Worm (Caenorhabditis elegans): ENCODE measurements around the gene F42E11.3.
A peak's percentile ranks its signal among the peaks of the same experiment; 100 is the strongest.

F42E11.3 gene

ce11 chrX:11339375-11339924 lies 36.0 kb downstream of the F42E11.3 start, which contains the start of gene aco-1 (continued):
- TF ChIP-seq spr-3 (GFP tag; optimal IDR thresholded peaks at IDR 0.05) = no peak
- no peak for TF ChIP-seq F49E8.2 (tag; optimal IDR thresholded peaks at IDR 0.05; ENCODE audit: borderline replicate concordance)

DNA sequence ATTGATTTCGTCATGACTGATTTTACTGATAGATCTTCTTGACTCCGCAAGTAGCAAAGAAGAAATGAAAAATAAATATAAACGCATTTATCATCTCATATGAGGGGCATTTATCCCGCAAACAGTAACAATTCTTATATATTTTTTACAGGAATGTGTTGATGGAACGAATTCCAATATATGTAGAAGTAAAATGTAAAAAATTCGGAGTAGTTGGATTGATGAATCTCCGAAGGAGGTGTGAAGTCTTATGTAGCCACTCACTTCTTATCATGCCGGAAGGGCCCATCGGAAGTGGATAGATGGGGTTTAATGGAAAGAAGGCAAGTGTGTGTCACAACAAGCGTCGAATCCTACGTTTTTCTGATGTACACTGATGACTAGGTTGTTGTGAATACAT lies 37.6 kb downstream of the F42E11.3 start, which contains the start of gene gcy-9:
Gene gcy-9 (minus strand): TSS at position 101 of the 400 bp plus-strand sequence.
- no peak for TF ChIP-seq attf-4 (tag; optimal IDR thresholded peaks at IDR 0.05)
- no peak for TF ChIP-seq nhr-11 (tag; optimal IDR thresholded peaks at IDR 0.05)
- no peak for TF ChIP-seq nhr-42 (GFP tag; IDR thresholded peaks at IDR 0.05)
- TF ChIP-seq ZK337.2 (GFP tag; IDR thresholded peaks at IDR 0.05) = no peak

DNA sequence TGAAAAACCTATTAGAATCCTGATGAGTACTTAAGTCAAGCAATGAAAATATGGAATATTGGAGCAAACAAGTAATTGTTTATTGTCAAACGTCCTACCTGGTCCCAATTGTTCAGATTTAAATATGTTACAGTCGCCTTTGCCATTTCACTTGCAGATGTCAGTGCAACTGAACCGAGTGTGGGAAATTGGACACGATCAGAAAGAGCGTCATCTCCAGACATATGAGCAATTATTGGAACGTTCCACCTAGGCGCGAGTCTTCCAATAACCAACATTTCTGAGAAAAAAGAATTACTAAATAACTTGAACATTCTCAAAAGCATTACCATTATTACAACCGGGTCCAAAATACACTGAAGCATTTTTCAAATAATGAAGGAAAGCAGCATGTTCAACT lies 38.3 kb downstream of the F42E11.3 start:
- TF ChIP-seq aha-1 (tag) (peak; percentile 94), gei-8 (GFP tag; optimal IDR thresholded peaks at IDR 0.05) (no peak), dpl-1 (GFP tag; optimal IDR thresholded peaks at IDR 0.05) (no peak), set-16 (GFP tag; IDR thresholded peaks at IDR 0.05) (no peak)

DNA sequence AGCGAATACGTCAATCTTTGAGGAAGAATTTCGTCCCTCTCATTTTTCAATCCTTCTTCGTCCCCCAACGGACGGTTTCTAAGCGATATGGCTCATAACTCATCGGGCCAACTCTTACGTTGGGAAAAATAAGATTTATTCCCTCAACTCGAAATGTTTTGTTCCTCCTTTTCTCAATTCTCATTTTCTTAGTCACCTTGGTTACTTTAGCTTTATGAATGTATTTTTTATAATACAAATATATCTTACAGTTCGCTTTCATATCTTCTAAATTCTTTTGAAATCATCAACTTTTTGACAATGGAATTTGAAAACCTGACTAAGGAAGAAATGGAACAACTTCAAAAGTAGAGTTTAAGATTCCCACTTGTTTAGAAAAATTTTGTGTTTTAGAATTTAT lies 46.0 kb downstream of the F42E11.3 start, which contains the start of gene npr-9:
Gene npr-9 (plus strand): TSS at position 301 of the 400 bp plus-strand sequence.
- TF ChIP-seq lin-13 (GFP tag; optimal IDR thresholded peaks at IDR 0.05) = no peak
- peak; percentile 63 for TF ChIP-seq aha-1 (tag)
- TF ChIP-seq snpc-1.2 (GFP tag; IDR thresholded peaks at IDR 0.05) = no peak
- no peak for TF ChIP-seq dmd-8 (GFP tag; IDR thresholded peaks at IDR 0.05)
- TF ChIP-seq unc-62 (GFP tag; optimal IDR thresholded peaks at IDR 0.05 in 1 of 2) = peak in 1 of 2 experiments; percentile 13
- TF ChIP-seq unc-62 (tag; optimal IDR thresholded peaks at IDR 0.05) = no peak

DNA sequence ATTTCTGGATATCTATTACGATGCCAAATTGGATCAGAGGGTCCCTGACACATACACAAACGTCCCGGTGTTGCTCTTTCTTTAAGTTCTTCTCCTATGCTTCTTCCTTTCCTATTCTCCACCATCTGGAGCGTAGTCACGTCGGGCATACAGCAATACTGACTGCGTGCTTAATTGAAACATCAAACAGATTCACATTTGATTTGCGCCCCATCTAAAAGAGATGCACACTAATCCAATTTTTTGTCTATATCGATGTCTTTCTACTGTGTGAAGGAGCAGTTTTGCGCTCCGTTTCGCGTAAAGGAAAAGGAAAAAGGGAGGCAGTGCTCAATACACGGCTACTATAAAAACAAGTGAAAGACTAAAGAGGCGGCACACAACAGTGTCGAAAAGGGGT lies 46.7 kb downstream of the F42E11.3 start:
- no peak for TF ChIP-seq jun-1 (tag; optimal IDR thresholded peaks at IDR 0.05)
- no peak for TF ChIP-seq hlh-30 (tag; optimal IDR thresholded peaks at IDR 0.05; ENCODE audit: insufficient read depth)
- no peak for TF ChIP-seq ceh-44 (GFP tag; IDR thresholded peaks at IDR 0.05)
- TF ChIP-seq nhr-41 (GFP tag; IDR thresholded peaks at IDR 0.05) = no peak
- TF ChIP-seq unc-62 (GFP tag; optimal IDR thresholded peaks at IDR 0.05 in 1 of 2) = no peak
- TF ChIP-seq unc-62 (tag; optimal IDR thresholded peaks at IDR 0.05) = no peak
- no peak for TF ChIP-seq tag-97 (GFP tag; IDR thresholded peaks at IDR 0.05)
- no peak for TF ChIP-seq ces-1 (GFP tag; optimal IDR thresholded peaks at IDR 0.05)
- TF ChIP-seq unc-130 (GFP tag; optimal IDR thresholded peaks at IDR 0.05) = no peak
- TF ChIP-seq nhr-28 (tag; optimal IDR thresholded peaks at IDR 0.05) = no peak
- no peak for TF ChIP-seq F44E2.7 (GFP tag; IDR thresholded peaks at IDR 0.05)
- no peak for TF ChIP-seq D1046.2 (GFP tag; IDR thresholded peaks at IDR 0.05)
- no peak for TF ChIP-seq nhr-10 (tag; optimal IDR thresholded peaks at IDR 0.05)
- TF ChIP-seq nhr-6 (tag; optimal IDR thresholded peaks at IDR 0.05) = no peak

- TF ChIP-seq D1046.2 (GFP tag; IDR thresholded peaks at IDR 0.05) (no peak), ztf-7 (tag; optimal IDR thresholded peaks at IDR 0.05) (no peak)
These were observed 48.6 kb downstream of the F42E11.3 start, which contains the start of gene ZK455.5 for ce11 chrX:11326827-11327226. Gene ZK455.5, minus strand, starts transcription at chrX:11326927.
